Worm (Caenorhabditis elegans): ENCODE measurements around the gene R09H10.3.

DNA sequence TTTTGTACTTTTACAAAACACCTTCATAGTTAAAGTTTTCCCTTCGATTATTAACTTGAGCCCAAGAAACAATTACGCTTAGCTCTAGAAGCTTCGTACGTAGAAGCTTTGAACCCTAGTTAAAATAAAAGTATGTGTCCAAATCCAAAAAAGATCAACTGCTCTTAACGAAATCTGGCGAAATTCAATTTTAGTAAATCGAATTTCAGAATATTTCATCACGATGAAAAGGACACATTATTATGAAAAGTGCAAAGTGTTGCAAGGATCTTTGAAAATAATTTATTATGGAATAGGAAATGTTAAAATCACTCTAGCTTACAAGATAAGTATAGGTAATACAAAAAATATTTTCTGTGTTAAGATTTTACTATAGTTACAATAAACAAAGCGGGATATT is 41.5 kb upstream of the R09H10.3 start:
- TF ChIP-seq aptf-3 (GFP tag; IDR thresholded peaks at IDR 0.05) (no peak), tbx-9 (tag; optimal IDR thresholded peaks at IDR 0.05; ENCODE audit: borderline replicate concordance) (no peak), ceh-58 (GFP tag; IDR thresholded peaks at IDR 0.05) (no peak), him-1 (tag; optimal IDR thresholded peaks at IDR 0.05) (no peak), T26A5.8 (tag; optimal IDR thresholded peaks at IDR 0.05) (no peak), tlf-1 (GFP tag; optimal IDR thresholded peaks at IDR 0.05) (no peak), Y53G8AR.9 (GFP tag; conservative IDR thresholded peaks at IDR 0.05) (no peak), somi-1 (GFP tag; optimal IDR thresholded peaks at IDR 0.05) (no peak), snpc-1.3 (tag; optimal IDR thresholded peaks at IDR 0.05; ENCODE audit: insufficient read depth) (no peak)
